Worm (Caenorhabditis elegans) whole organism, young adult: ENCODE measurements around the gene ctns-1.

Experiments used
- C06A6.2 ChIP-seq: fragments of 200-800 bp; sonication (Bioruptor generic); conservative IDR thresholded peaks from 2 replicates; pipeline ENCODE4 v1.3.6; 2022; ENCODE audit warnings: missing genetic modification characterization, missing compliant biosample characterization
- D2030.7 ChIP-seq: fragments of 200-800 bp; sonication (Bioruptor generic); IDR thresholded peaks from 2 replicates; pipeline ENCODE4 v1.3.6; 2022; ENCODE audit warnings: missing genetic modification reagents, missing genetic modification characterization, missing compliant biosample characterization
- F22D6.2 ChIP-seq: sonication (generic microtip); optimal IDR thresholded peaks from 2 replicates; lab custom pipeline; 2016; ENCODE audit warnings: mild to moderate bottlenecking, missing genetic modification characterization, missing compliant biosample characterization
- F33H1.4 ChIP-seq: fragments of 200-800 bp; sonication (Bioruptor generic); IDR thresholded peaks from 2 replicates; pipeline ENCODE4 v1.3.6; 2022; ENCODE audit warnings: missing genetic modification reagents, missing genetic modification characterization, missing compliant biosample characterization
- F37B4.10 ChIP-seq: fragments of 200-800 bp; sonication (Bioruptor generic); IDR thresholded peaks from 2 replicates; pipeline ENCODE4 v1.3.6; 2022; ENCODE audit warnings: missing genetic modification characterization, missing compliant biosample characterization
- F52B5.7 ChIP-seq: sonication (generic microtip); optimal IDR thresholded peaks from 2 replicates; lab custom pipeline; 2016; ENCODE audit warnings: mild to moderate bottlenecking, missing genetic modification characterization, missing compliant biosample characterization
- F57C9.4 ChIP-seq: sonication (generic microtip); optimal IDR thresholded peaks from 2 replicates; lab custom pipeline; 2017; ENCODE audit warnings: mild to moderate bottlenecking, missing genetic modification characterization, missing compliant biosample characterization
- T07F8.4 ChIP-seq: sonication (generic microtip); optimal IDR thresholded peaks from 2 replicates; lab custom pipeline; 2016; ENCODE audit warnings: mild to moderate bottlenecking, missing genetic modification characterization, moderate library complexity, missing compliant biosample characterization
- Y53F4B.3 ChIP-seq: fragments of 200-800 bp; sonication (Bioruptor generic); IDR thresholded peaks from 2 replicates; pipeline ENCODE4 v1.3.6; 2022; ENCODE audit warnings: missing genetic modification reagents, missing genetic modification characterization, missing compliant biosample characterization
- Y67H2A.10 ChIP-seq: fragments of 200-800 bp; sonication (Bioruptor generic); conservative IDR thresholded peaks from 2 replicates; pipeline ENCODE4 v1.3.6; 2022; ENCODE audit warnings: missing genetic modification reagents, missing genetic modification characterization, missing compliant biosample characterization
- aptf-2 ChIP-seq: fragments of 200-800 bp; sonication (Bioruptor generic); conservative IDR thresholded peaks from 2 replicates; pipeline ENCODE4 v1.3.6; 2022; ENCODE audit warnings: missing genetic modification reagents, missing genetic modification characterization, missing compliant biosample characterization
- aptf-3 ChIP-seq: fragments of 200-800 bp; sonication (Bioruptor generic); IDR thresholded peaks from 2 replicates; pipeline ENCODE4 v1.3.6; 2022; ENCODE audit warnings: missing genetic modification characterization, missing compliant biosample characterization
- attf-5 ChIP-seq: fragments of 200-800 bp; sonication (Bioruptor generic); optimal IDR thresholded peaks from 2 replicates; lab custom pipeline; 2018; ENCODE audit warnings: mild to moderate bottlenecking, missing genetic modification characterization, missing compliant biosample characterization
- bed-2 ChIP-seq: fragments of 200-800 bp; sonication (Bioruptor generic); IDR thresholded peaks from 2 replicates; pipeline ENCODE4 v1.3.6; 2022; ENCODE audit warnings: missing genetic modification reagents, missing genetic modification characterization, missing compliant biosample characterization
- cebp-1 ChIP-seq, 2 experiments: fragments of 200-800 bp in 1 of 2; sonication (Bioruptor generic) in 1 of 2; sonication (generic microtip) in 1 of 2; IDR thresholded peaks in 1 of 2; optimal IDR thresholded peaks in 1 of 2; 2 replicates each; pipeline versions ENCODE4 v1.3.6 to Lab custom; 2017 to 2022; ENCODE audit warnings: missing compliant biosample characterization in 2 of 2, missing genetic modification characterization in 2 of 2, mild to moderate bottlenecking in 1 of 2, missing genetic modification reagents in 1 of 2, moderate library complexity in 1 of 2
- ceh-40 ChIP-seq: fragments of 200-800 bp; sonication (Bioruptor generic); IDR thresholded peaks from 2 replicates; pipeline ENCODE4 v1.3.6; 2022; ENCODE audit warnings: missing genetic modification characterization, missing compliant biosample characterization
- ceh-58 ChIP-seq: fragments of 200-800 bp; sonication (Bioruptor generic); IDR thresholded peaks from 2 replicates; pipeline ENCODE4 v1.3.6; 2022; ENCODE audit warnings: missing genetic modification characterization, missing compliant biosample characterization
- dox-1 ChIP-seq: fragments of 200-800 bp; sonication (Bioruptor generic); IDR thresholded peaks from 2 replicates; pipeline ENCODE4 v1.3.6; 2022; ENCODE audit warnings: missing genetic modification reagents, missing genetic modification characterization, missing compliant biosample characterization
- dpff-1 ChIP-seq: sonication (generic microtip); optimal IDR thresholded peaks from 2 replicates; lab custom pipeline; 2017; ENCODE audit warnings: mild to moderate bottlenecking, missing genetic modification characterization, missing compliant biosample characterization
- efl-1 ChIP-seq: fragments of 150-350 bp; optimal IDR thresholded peaks from 2 replicates; lab custom pipeline; 2014; ENCODE audit warnings: missing biosample characterization, missing genetic modification reagents, missing genetic modification characterization
- egl-18 ChIP-seq: fragments of 200-800 bp; sonication (Bioruptor generic); IDR thresholded peaks from 2 replicates; pipeline ENCODE4 v1.3.6; 2022; ENCODE audit warnings: missing genetic modification reagents, missing genetic modification characterization, missing compliant biosample characterization
- egl-44 ChIP-seq: fragments of 200-800 bp; sonication (Bioruptor generic); IDR thresholded peaks from 2 replicates; pipeline ENCODE4 v1.3.6; 2022; ENCODE audit warnings: missing genetic modification reagents, missing genetic modification characterization, missing compliant biosample characterization
- egrh-3 ChIP-seq: fragments of 200-800 bp; sonication (Bioruptor generic); IDR thresholded peaks from 2 replicates; pipeline ENCODE4 v1.3.6; 2022; ENCODE audit warnings: missing genetic modification reagents, missing genetic modification characterization, missing compliant biosample characterization
- ekl-4 ChIP-seq: fragments of 200-800 bp; sonication (Bioruptor generic); IDR thresholded peaks from 2 replicates; pipeline ENCODE4 v1.3.6; 2022; ENCODE audit warnings: missing genetic modification reagents, missing genetic modification characterization, missing compliant biosample characterization
- gei-17 ChIP-seq: fragments of 200-800 bp; sonication (Bioruptor generic); optimal IDR thresholded peaks from 2 replicates; lab custom pipeline; 2018; ENCODE audit warnings: mild to moderate bottlenecking, missing genetic modification characterization, missing compliant biosample characterization
- hmg-1.2 ChIP-seq: fragments of 200-800 bp; sonication (Bioruptor generic); IDR thresholded peaks from 2 replicates; pipeline ENCODE4 v1.3.6; 2022; ENCODE audit warnings: missing genetic modification reagents, missing genetic modification characterization, missing compliant biosample characterization
- let-526 ChIP-seq: fragments of 200-800 bp; sonication (Bioruptor generic); IDR thresholded peaks from 2 replicates; pipeline ENCODE4 v1.3.6; 2022; ENCODE audit warnings: missing genetic modification reagents, missing genetic modification characterization, missing compliant biosample characterization
- let-607 ChIP-seq, 2 experiments: fragments of 200-800 bp in 1 of 2; sonication (Bioruptor generic) in 1 of 2; sonication (generic microtip) in 1 of 2; optimal IDR thresholded peaks; 2 replicates each; lab custom pipeline; 2016 to 2018; ENCODE audit warnings: mild to moderate bottlenecking in 2 of 2, missing compliant biosample characterization in 2 of 2, missing genetic modification characterization in 2 of 2, moderate library complexity in 2 of 2, missing genotype in 1 of 2
- lin-35 ChIP-seq, 3 experiments: fragments of 150-350 bp in 2 of 3; sonication (generic microtip) in 1 of 3; optimal IDR thresholded peaks; 2 replicates each; lab custom pipeline; 2014 to 2018; ENCODE audit warnings: missing biosample characterization in 3 of 3, missing genetic modification characterization in 3 of 3, missing genetic modification reagents in 3 of 3
- lin-54 ChIP-seq: fragments of 200-800 bp; sonication (Bioruptor generic); optimal IDR thresholded peaks from 2 replicates; lab custom pipeline; 2018; ENCODE audit warnings: mild to moderate bottlenecking, missing genetic modification characterization, missing compliant biosample characterization
- lir-1 ChIP-seq: fragments of 200-800 bp; sonication (Bioruptor generic); conservative IDR thresholded peaks from 2 replicates; pipeline ENCODE4 v1.3.6; 2022; ENCODE audit warnings: missing genetic modification reagents, missing genetic modification characterization, missing compliant biosample characterization
- madf-10 ChIP-seq: sonication (generic microtip); optimal IDR thresholded peaks from 2 replicates; lab custom pipeline; 2016; ENCODE audit warnings: mild to moderate bottlenecking, missing genetic modification characterization, missing compliant biosample characterization
- mes-4 ChIP-seq: sonication (generic microtip); optimal IDR thresholded peaks from 2 replicates; lab custom pipeline; 2016; ENCODE audit warnings: missing genotype, missing genetic modification characterization, missing compliant biosample characterization
- nhr-80 ChIP-seq: sonication (generic microtip); optimal IDR thresholded peaks from 2 replicates; lab custom pipeline; 2016; ENCODE audit warnings: missing genetic modification characterization, missing compliant biosample characterization
- nhr-90 ChIP-seq: sonication (generic microtip); optimal IDR thresholded peaks from 2 replicates; lab custom pipeline; 2016; ENCODE audit warnings: missing genotype, mild to moderate bottlenecking, missing genetic modification characterization, missing compliant biosample characterization
- pbrm-1 ChIP-seq: fragments of 200-800 bp; sonication (Bioruptor generic); IDR thresholded peaks from 2 replicates; pipeline ENCODE4 v1.3.6; 2022; ENCODE audit warnings: missing genetic modification reagents, missing genetic modification characterization, missing compliant biosample characterization
- rcor-1 ChIP-seq: fragments of 200-800 bp; sonication (Bioruptor generic); IDR thresholded peaks from 2 replicates; pipeline ENCODE4 v1.3.6; 2022; ENCODE audit warnings: missing genetic modification reagents, missing genetic modification characterization, missing compliant biosample characterization
- repo-1 ChIP-seq: sonication (generic microtip); optimal IDR thresholded peaks from 2 replicates; lab custom pipeline; 2017; ENCODE audit warnings: mild to moderate bottlenecking, missing genetic modification characterization, missing compliant biosample characterization
- snpc-1.1 ChIP-seq: sonication (generic microtip); optimal IDR thresholded peaks from 2 replicates; lab custom pipeline; 2017; ENCODE audit warnings: missing genetic modification characterization, mild to moderate bottlenecking, missing compliant biosample characterization, antibody characterized with exemption, moderate library complexity, missing genotype, missing genetic modification reagents; ENCODE audit not compliant: insufficient read depth
- somi-1 ChIP-seq: fragments of 200-800 bp; sonication (Bioruptor generic); optimal IDR thresholded peaks from 2 replicates; lab custom pipeline; 2018; ENCODE audit warnings: mild to moderate bottlenecking, missing genetic modification characterization, missing compliant biosample characterization
- tbp1 ChIP-seq: fragments of 200-800 bp; sonication (Bioruptor generic); optimal IDR thresholded peaks from 2 replicates; lab custom pipeline; 2018; ENCODE audit warnings: mild to moderate bottlenecking, missing genetic modification characterization, missing compliant biosample characterization
- unc-62 ChIP-seq: fragments of 150-350 bp; optimal IDR thresholded peaks from 2 replicates; lab custom pipeline; 2014; ENCODE audit warnings: missing biosample characterization, missing genetic modification reagents, missing genetic modification characterization
- zfh-2 ChIP-seq: fragments of 200-800 bp; sonication (Bioruptor generic); conservative IDR thresholded peaks from 2 replicates; pipeline ENCODE4 v1.3.6; 2022; ENCODE audit warnings: missing genetic modification reagents, missing genetic modification characterization, missing compliant biosample characterization
- ztf-18 ChIP-seq: sonication (generic microtip); optimal IDR thresholded peaks from 2 replicates; lab custom pipeline; 2016; ENCODE audit warnings: missing genotype, mild to moderate bottlenecking, missing genetic modification characterization, missing compliant biosample characterization

The ctns-1 gene

ce11 chrII:8129495-8130010, 7.2 kb downstream of the ctns-1 start, which contains the start of gene ulp-4:
Gene ulp-4 (plus strand): TSS chrII:8129960.
- peak; percentile 66 for TF ChIP-seq nhr-80
- TF ChIP-seq D2030.7 (GFP tag; lab: Robert Waterston, UW) = no peak
- no peak for TF ChIP-seq bed-2

ce11 chrII:8129040-8129387, 7.7 kb downstream of the ctns-1 start:
- TF ChIP-seq gei-17 (no peak), egl-18 (GFP tag; lab: Robert Waterston, UW) (no peak), snpc-1.1 (tag; lab: Kevin White, UChicago) (no peak), Y53F4B.3 (GFP tag; lab: Robert Waterston, UW) (no peak), somi-1 (no peak), tbp1 (GFP tag; lab: Kevin White, UChicago) (no peak), efl-1 (peak; percentile 13), pbrm-1 (no peak), egl-44 (GFP tag; lab: Robert Waterston, UW) (no peak), F52B5.7 (no peak), zfh-2 (0 out of 2 replicates have a peak, but pooled peaks have one; percentile 5), F22D6.2 (tag; lab: Kevin White, UChicago) (no peak), T07F8.4 (no peak), cebp-1 (GFP tag; IDR thresholded peaks at IDR 0.05; lab: Robert Waterston, UW) (0 out of 2 replicates have a peak, but pooled peaks have one; percentile 29), cebp-1 (tag; optimal IDR thresholded peaks at IDR 0.05; lab: Kevin White, UChicago) (peak; percentile 85), ceh-40 (GFP tag; lab: Robert Waterston, UW) (no peak), lin-35 (GFP tag; optimal IDR thresholded peaks at IDR 0.05; lab: Kevin White, UChicago) (no peak), let-607 (tag; optimal IDR thresholded peaks at IDR 0.05; lab: Kevin White, UChicago) (no peak), F33H1.4 (GFP tag; lab: Robert Waterston, UW) (no peak), unc-62 (GFP tag; lab: Kevin White, UChicago) (no peak), ceh-58 (GFP tag; lab: Robert Waterston, UW) (no peak), ztf-18 (no peak), nhr-90 (tag; lab: Kevin White, UChicago) (no peak), Y67H2A.10 (GFP tag; lab: Robert Waterston, UW) (no peak), C06A6.2 (GFP tag; lab: Robert Waterston, UW) (no peak), F57C9.4 (tag; lab: Kevin White, UChicago) (no peak), mes-4 (tag; lab: Kevin White, UChicago) (no peak), hmg-1.2 (GFP tag; lab: Robert Waterston, UW) (no peak)

- TF ChIP-seq lin-54 = peak; percentile 6
- no peak for TF ChIP-seq D2030.7 (GFP tag; lab: Robert Waterston, UW)
- TF ChIP-seq attf-5 = peak; percentile 36
- no peak for TF ChIP-seq dpff-1 (tag; lab: Kevin White, UChicago)
- peak; percentile 11; the same call in 1 of the 2 replicates for TF ChIP-seq lir-1 (GFP tag; lab: Robert Waterston, UW)
- TF ChIP-seq cebp-1 (GFP tag; IDR thresholded peaks at IDR 0.05; lab: Robert Waterston, UW) = peak; percentile 95
- TF ChIP-seq cebp-1 (tag; optimal IDR thresholded peaks at IDR 0.05; lab: Kevin White, UChicago) = peak; percentile 93
- peak; percentile 72 for TF ChIP-seq F52B5.7
- 0 out of 2 replicates have a peak, but pooled peaks have one; percentile 28 for TF ChIP-seq F37B4.10 (GFP tag; lab: Robert Waterston, UW)
- peak; percentile 50; the same call in 1 of the 2 replicates for TF ChIP-seq let-526
- peak; percentile 90 for TF ChIP-seq egrh-3 (GFP tag; lab: Robert Waterston, UW)
- no peak for TF ChIP-seq aptf-2
- TF ChIP-seq nhr-80 = peak; percentile 37
- TF ChIP-seq Y53F4B.3 (GFP tag; lab: Robert Waterston, UW) = no peak
- TF ChIP-seq ekl-4 (GFP tag; lab: Robert Waterston, UW) = no peak
- peak; percentile 6 for TF ChIP-seq madf-10 (tag; lab: Kevin White, UChicago)
- TF ChIP-seq repo-1 (tag; lab: Kevin White, UChicago) = peak; percentile 28
- TF ChIP-seq dox-1 = peak; percentile 65
- TF ChIP-seq unc-62 (GFP tag; lab: Kevin White, UChicago) = peak; percentile 52
- 0 out of 2 replicates have a peak, but pooled peaks have one; percentile 12 for TF ChIP-seq rcor-1 (GFP tag; lab: Robert Waterston, UW)
- 0 out of 2 replicates have a peak, but pooled peaks have one; percentile 40 for TF ChIP-seq aptf-3 (GFP tag; lab: Robert Waterston, UW)
- TF ChIP-seq F33H1.4 (GFP tag; lab: Robert Waterston, UW) = no peak
Observed at ce11 chrII:8128273-8129039, 8.3 kb downstream of the ctns-1 start.
